Worm (Caenorhabditis elegans) whole organism, midembryonic: ENCODE results near the gene dpy-13.

Source experiments
- T22C8.4 ChIP-seq: fragments of 200-800 bp; sonication (Bioruptor generic); IDR thresholded peaks from 2 replicates; pipeline ENCODE4 v1.3.6; 2022; ENCODE audit warnings: missing genetic modification characterization, missing compliant biosample characterization
- cog-1 ChIP-seq: sonication (generic microtip); optimal IDR thresholded peaks from 2 replicates; lab custom pipeline; 2016; ENCODE audit warnings: missing genetic modification characterization, missing compliant biosample characterization
- med-1 ChIP-seq: sonication (generic microtip); optimal IDR thresholded peaks from 2 replicates; lab custom pipeline; 2017; ENCODE audit warnings: missing genetic modification characterization, mild to moderate bottlenecking, missing compliant biosample characterization, antibody characterized with exemption, missing genetic modification reagents; ENCODE audit not compliant: insufficient read depth
- ref-1 ChIP-seq: fragments of 200-800 bp; sonication (Bioruptor generic); conservative IDR thresholded peaks from 2 replicates; pipeline ENCODE4 v1.3.6; 2022; ENCODE audit warnings: missing genetic modification reagents, missing genetic modification characterization, missing compliant biosample characterization
- tab-1 ChIP-seq: fragments of 200-800 bp; sonication (Bioruptor generic); IDR thresholded peaks from 2 replicates; pipeline ENCODE4 v1.3.6; 2022; ENCODE audit warnings: missing genetic modification characterization, missing compliant biosample characterization
- ztf-23 ChIP-seq: fragments of 200-800 bp; sonication (Bioruptor generic); IDR thresholded peaks from 2 replicates; pipeline ENCODE4 v1.3.6; 2022; ENCODE audit warnings: missing genetic modification reagents, missing genetic modification characterization, missing compliant biosample characterization
- ztf-29 ChIP-seq: fragments of 200-800 bp; sonication (Bioruptor generic); IDR thresholded peaks from 2 replicates; pipeline ENCODE4 v1.3.6; 2022; ENCODE audit warnings: missing genetic modification reagents, missing genetic modification characterization, missing compliant biosample characterization

DNA sequence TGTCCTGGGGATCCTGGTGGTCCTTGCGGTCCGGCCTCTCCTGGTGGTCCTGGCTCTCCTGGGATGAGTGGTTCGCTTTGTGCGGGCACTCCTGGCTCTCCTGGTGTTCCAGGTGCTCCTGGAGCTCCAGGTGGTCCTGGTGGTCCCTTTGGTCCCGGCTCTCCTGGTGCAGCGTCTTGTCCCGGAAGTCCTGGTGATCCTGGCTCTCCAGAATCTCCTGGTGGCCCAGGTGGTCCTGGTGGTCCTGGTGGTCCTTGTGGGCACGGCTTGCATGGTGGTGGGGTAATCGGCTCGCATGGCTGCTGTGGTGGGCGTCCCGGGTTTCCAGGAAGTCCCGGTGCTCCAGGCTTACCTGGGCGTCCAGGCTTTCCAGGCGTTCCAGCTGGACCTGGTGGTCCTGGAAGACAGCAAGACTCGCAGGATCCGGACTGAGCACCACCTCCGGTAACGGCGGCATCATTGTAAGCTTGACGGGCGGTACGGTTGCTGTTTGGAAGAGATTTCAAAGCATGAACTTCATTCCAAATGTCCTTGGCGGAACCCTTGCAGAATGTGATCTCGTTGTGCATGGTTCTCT, 8.5 kb downstream of the dpy-13 start:
- TF ChIP-seq cog-1 (tag; lab: Kevin White, UChicago) (no peak), tab-1 (no peak), ref-1 (no peak), ztf-23 (GFP tag; lab: Robert Waterston, UW) (no peak), T22C8.4 (no peak), med-1 (no peak), ztf-29 (GFP tag; lab: Robert Waterston, UW) (no peak)
